Worm (Caenorhabditis elegans) whole organism, L3 larva: ENCODE data around the gene chil-3.

Source experiments
- egl-5 ChIP-seq: fragments of 150-350 bp; optimal IDR thresholded peaks from 2 replicates; lab custom pipeline; 2017; ENCODE audit warnings: missing biosample characterization, missing genetic modification reagents, missing genetic modification characterization, inconsistent platforms
- nhr-76 ChIP-seq: fragments of 150-350 bp; sonication (generic microtip); optimal IDR thresholded peaks from 5 replicates; lab custom pipeline; 2014; ENCODE audit warnings: missing biosample characterization, missing genetic modification characterization

ce11 chrII:9834921-9835320, 26.4 kb downstream of the chil-3 start, which contains the start of gene arrd-5:
- no peak for TF ChIP-seq egl-5
- no peak for TF ChIP-seq nhr-76 (tag; lab: Kevin White, UChicago)
